Fruit fly (Drosophila melanogaster) whole organism, adult: Measurements from ENCODE around the gene CG32055.

Experiments
- CG1620 ChIP-seq: fragments of 200-800 bp; sonication (Bioruptor generic); optimal IDR thresholded peaks from 2 replicates; lab custom pipeline; 2016; ENCODE audit warnings: missing biosample characterization, missing genetic modification characterization
- CG7101 ChIP-seq: fragments of 200-800 bp; sonication (Bioruptor generic); optimal IDR thresholded peaks from 2 replicates; lab custom pipeline; 2018; ENCODE audit warnings: missing biosample characterization, mild to moderate bottlenecking, missing genetic modification characterization, moderate library complexity
- Crg-1 ChIP-seq: fragments of 200-800 bp; sonication (Bioruptor generic); optimal IDR thresholded peaks from 2 replicates; lab custom pipeline; 2016; ENCODE audit warnings: missing biosample characterization, missing genetic modification characterization
- bab1 ChIP-seq: fragments of 200-800 bp; sonication (Bioruptor generic); optimal IDR thresholded peaks from 3 replicates; lab custom pipeline; 2019; ENCODE audit warnings: missing biosample characterization, mild to moderate bottlenecking, missing genetic modification characterization, moderate library complexity
- toe ChIP-seq: fragments of 200-800 bp; sonication (Bioruptor generic); optimal IDR thresholded peaks from 2 replicates; lab custom pipeline; 2016; ENCODE audit warnings: missing biosample characterization, missing genetic modification characterization

- TF ChIP-seq Crg-1 (GFP tag; lab: Kevin White, UChicago) (no peak), CG7101 (tag; lab: Kevin White, UChicago) (no peak), CG1620 (GFP tag; lab: Kevin White, UChicago) (no peak), bab1 (GFP tag; lab: Kevin White, UChicago) (no peak), toe (GFP tag; lab: Kevin White, UChicago) (no peak)
These were observed 41.3 kb upstream of the CG32055 start for dm6 chr3L:10261219-10261618.
